Worm (Caenorhabditis elegans): ENCODE data around the gene tpk-1.

Gene tpk-1

DNA sequence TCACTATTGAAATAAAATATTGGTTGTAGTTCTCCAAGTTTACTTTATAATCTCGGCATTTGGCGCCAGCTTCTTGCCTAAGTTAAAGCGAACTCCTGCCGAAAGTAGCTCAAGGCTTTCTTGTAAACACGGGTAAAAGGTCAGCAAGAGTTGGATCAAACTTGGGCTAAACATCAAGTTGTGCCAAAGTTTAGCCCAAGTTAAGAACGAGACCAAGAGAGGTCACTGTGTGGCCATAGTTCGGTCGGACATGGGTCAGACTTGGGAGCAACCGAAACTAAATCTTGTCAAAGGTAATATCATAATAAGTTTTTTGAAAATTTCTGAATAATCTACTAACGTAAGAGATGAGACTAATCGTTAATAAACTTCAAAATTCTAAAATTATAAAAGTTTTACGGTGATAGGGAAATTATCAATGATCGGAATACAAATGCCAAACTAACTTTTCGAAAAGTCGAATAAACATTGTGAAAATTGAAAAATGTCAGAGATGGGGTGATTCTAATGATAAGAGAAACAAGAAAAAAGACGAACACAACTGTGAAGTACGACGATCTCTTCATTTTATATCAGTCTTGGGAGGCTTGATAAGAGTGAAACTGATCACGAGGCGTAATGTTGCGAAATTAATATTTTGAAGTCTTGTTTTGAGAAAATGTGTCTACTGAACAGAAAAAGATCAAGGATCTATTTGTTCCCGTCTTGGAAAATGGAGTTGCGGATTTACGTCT lies 43.9 kb upstream of the tpk-1 start (continued):
- TF ChIP-seq hlh-11 (tag; optimal IDR thresholded peaks at IDR 0.05) (peak; percentile 88), pha-4 (GFP tag; IDR thresholded peaks at IDR 0.05) (no peak), pha-4 (tag; optimal IDR thresholded peaks at IDR 0.05) (no peak), nhr-10 (tag; optimal IDR thresholded peaks at IDR 0.05) (no peak), T20F7.1 (GFP tag; optimal IDR thresholded peaks at IDR 0.05) (peak; percentile 55), lin-39 (tag; optimal IDR thresholded peaks at IDR 0.05) (no peak), lin-13 (GFP tag; optimal IDR thresholded peaks at IDR 0.05) (peak; percentile 33), madf-9 (GFP tag; conservative IDR thresholded peaks at IDR 0.05) (no peak; the same call in 1 of the 2 replicates), ztf-11 (tag; optimal IDR thresholded peaks at IDR 0.05) (no peak), zip-2 (tag; optimal IDR thresholded peaks at IDR 0.05) (no peak), zip-11 (GFP tag; IDR thresholded peaks at IDR 0.05) (no peak), ztf-7 (tag; optimal IDR thresholded peaks at IDR 0.05) (no peak), rbr-2 (tag; optimal IDR thresholded peaks at IDR 0.05) (no peak), fkh-10 (GFP tag; optimal IDR thresholded peaks at IDR 0.05) (no peak), nhr-42 (GFP tag; IDR thresholded peaks at IDR 0.05) (no peak), hlh-30 (tag; optimal IDR thresholded peaks at IDR 0.05; ENCODE audit: insufficient read depth) (peak; percentile 74), R02D3.7 (tag; optimal IDR thresholded peaks at IDR 0.05) (no peak), daf-12 (tag; optimal IDR thresholded peaks at IDR 0.05) (no peak), dpl-1 (GFP tag; optimal IDR thresholded peaks at IDR 0.05) (peak; percentile 33), vab-7 (GFP tag; IDR thresholded peaks at IDR 0.05) (no peak), F26F4.8 (GFP tag; conservative IDR thresholded peaks at IDR 0.05) (no peak), ZK546.5 (tag; optimal IDR thresholded peaks at IDR 0.05) (no peak), aly-2 (tag; optimal IDR thresholded peaks at IDR 0.05) (no peak), mdl-1 (tag; optimal IDR thresholded peaks at IDR 0.05) (peak in 1 of 2 experiments; percentile 67), hif-1 (tag; optimal IDR thresholded peaks at IDR 0.05) (no peak), nhr-237 (tag; optimal IDR thresholded peaks at IDR 0.05) (no peak), zfp-2 (tag; optimal IDR thresholded peaks at IDR 0.05) (no peak), gei-8 (GFP tag; optimal IDR thresholded peaks at IDR 0.05) (no peak), cey-2 (tag; optimal IDR thresholded peaks at IDR 0.05; ENCODE audit: borderline replicate concordance, insufficient read depth) (peak; percentile 27), dmd-6 (GFP tag; IDR thresholded peaks at IDR 0.05) (peak; percentile 91), duxl-1 (tag; optimal IDR thresholded peaks at IDR 0.05; ENCODE audit: poor library complexity) (no peak), ctbp-1 (GFP tag; IDR thresholded peaks at IDR 0.05) (no peak), tra-1 (GFP tag; IDR thresholded peaks at IDR 0.05) (no peak), ceh-28 (tag; optimal IDR thresholded peaks at IDR 0.05) (no peak), Y5F2A.4 (GFP tag; optimal IDR thresholded peaks at IDR 0.05) (no peak), nhr-11 (tag; optimal IDR thresholded peaks at IDR 0.05) (peak; percentile 24), Y48G9A.11 (GFP tag; IDR thresholded peaks at IDR 0.05) (no peak), nhr-102 (tag; optimal IDR thresholded peaks at IDR 0.05) (no peak), snpc-1.2 (GFP tag; IDR thresholded peaks at IDR 0.05) (no peak), sdz-12 (GFP tag; optimal IDR thresholded peaks at IDR 0.05) (no peak), skn-1 (tag; optimal IDR thresholded peaks at IDR 0.05) (no peak), ama-1 (optimal IDR thresholded peaks at IDR 0.05) (peak; percentile 85), nhr-41 (GFP tag; IDR thresholded peaks at IDR 0.05) (peak; percentile 49; the same call in 1 of the 2 replicates), spr-1 (tag; optimal IDR thresholded peaks at IDR 0.05) (no peak), F44E2.7 (GFP tag; IDR thresholded peaks at IDR 0.05) (no peak), ceh-44 (GFP tag; IDR thresholded peaks at IDR 0.05) (no peak), mes-2 (tag; optimal IDR thresholded peaks at IDR 0.05; ENCODE audit: poor library complexity, severe bottlenecking) (peak; percentile 25), nhr-111 (GFP tag; optimal IDR thresholded peaks at IDR 0.05) (no peak), mep-1 (tag; optimal IDR thresholded peaks at IDR 0.05) (peak; percentile 61), arid-1 (GFP tag; conservative IDR thresholded peaks at IDR 0.05) (no peak)
